Worm (Caenorhabditis elegans) whole organism, mixed stage, embryonic: ENCODE results near the gene srz-97.

Experiments used
- M03D4.4 ChIP-seq: sonication (generic microtip); optimal IDR thresholded peaks from 2 replicates; lab custom pipeline; 2017; ENCODE audit warnings: mild to moderate bottlenecking, missing genetic modification characterization, missing compliant biosample characterization
- bed-3 ChIP-seq: fragments of 200-800 bp; sonication (Bioruptor generic); optimal IDR thresholded peaks from 3 replicates; lab custom pipeline; 2018; ENCODE audit warnings: mild to moderate bottlenecking, missing genetic modification characterization, moderate library complexity, missing compliant biosample characterization
- blmp-1 ChIP-seq: fragments of 150-350 bp; optimal IDR thresholded peaks from 2 replicates; lab custom pipeline; 2014; ENCODE audit warnings: missing biosample characterization, missing genetic modification characterization
- ceh-39 ChIP-seq: fragments of 150-350 bp; optimal IDR thresholded peaks from 2 replicates; lab custom pipeline; 2014; ENCODE audit warnings: missing biosample characterization, missing genetic modification characterization
- ceh-43 ChIP-seq: fragments of 200-800 bp; sonication (Bioruptor generic); optimal IDR thresholded peaks from 2 replicates; lab custom pipeline; 2018; ENCODE audit warnings: mild to moderate bottlenecking, missing genetic modification characterization, moderate library complexity, missing compliant biosample characterization
- ceh-83 ChIP-seq: fragments of 200-800 bp; sonication (Bioruptor generic); optimal IDR thresholded peaks from 2 replicates; lab custom pipeline; 2018; ENCODE audit warnings: mild to moderate bottlenecking, missing genetic modification characterization, missing compliant biosample characterization
- ces-1 ChIP-seq: fragments of 150-350 bp; optimal IDR thresholded peaks from 2 replicates; lab custom pipeline; 2014; ENCODE audit warnings: missing biosample characterization, missing genetic modification reagents, missing genetic modification characterization
- cnd-1 ChIP-seq: fragments of 200-800 bp; sonication (Bioruptor generic); optimal IDR thresholded peaks from 2 replicates; lab custom pipeline; 2018; ENCODE audit warnings: mild to moderate bottlenecking, missing genetic modification characterization, missing compliant biosample characterization
- drap-1 ChIP-seq: fragments of 200-800 bp; sonication (Bioruptor generic); optimal IDR thresholded peaks from 3 replicates; lab custom pipeline; 2018; ENCODE audit warnings: mild to moderate bottlenecking, missing genetic modification characterization, missing compliant biosample characterization
- elt-1 ChIP-seq: sonication (generic microtip); optimal IDR thresholded peaks from 2 replicates; lab custom pipeline; 2017; ENCODE audit warnings: missing genetic modification characterization, mild to moderate bottlenecking, missing compliant biosample characterization, antibody characterized with exemption, moderate library complexity, borderline replicate concordance; ENCODE audit not compliant: insufficient read depth
- elt-3 ChIP-seq: fragments of 150-350 bp; optimal IDR thresholded peaks from 2 replicates; lab custom pipeline; 2014; ENCODE audit warnings: missing biosample characterization, missing genetic modification characterization
- flh-1 ChIP-seq: fragments of 200-800 bp; sonication (Bioruptor generic); optimal IDR thresholded peaks from 2 replicates; lab custom pipeline; 2018; ENCODE audit warnings: mild to moderate bottlenecking, missing genetic modification characterization, moderate library complexity, missing compliant biosample characterization
- ham-2 ChIP-seq: fragments of 200-800 bp; sonication (Bioruptor generic); optimal IDR thresholded peaks from 2 replicates; lab custom pipeline; 2018; ENCODE audit warnings: mild to moderate bottlenecking, missing genetic modification characterization, missing compliant biosample characterization
- lin-13 ChIP-seq: fragments of 150-350 bp; optimal IDR thresholded peaks from 2 replicates; lab custom pipeline; 2014; ENCODE audit warnings: missing biosample characterization, missing genetic modification characterization
- lin-32 ChIP-seq: fragments of 200-800 bp; sonication (Bioruptor generic); optimal IDR thresholded peaks from 2 replicates; lab custom pipeline; 2018; ENCODE audit warnings: mild to moderate bottlenecking, missing genetic modification characterization, missing compliant biosample characterization
- lsy-2 ChIP-seq: fragments of 150-350 bp; optimal IDR thresholded peaks from 2 replicates; lab custom pipeline; 2014; ENCODE audit warnings: missing biosample characterization, missing genetic modification characterization
- mab-5 ChIP-seq: fragments of 150-350 bp; optimal IDR thresholded peaks from 2 replicates; lab custom pipeline; 2014; ENCODE audit warnings: missing biosample characterization, missing genetic modification characterization
- mep-1 ChIP-seq: fragments of 150-350 bp; optimal IDR thresholded peaks from 2 replicates; lab custom pipeline; 2017; ENCODE audit warnings: missing biosample characterization, missing genetic modification reagents, missing genetic modification characterization, inconsistent platforms
- mls-2 ChIP-seq: sonication (generic microtip); optimal IDR thresholded peaks from 2 replicates; lab custom pipeline; 2016; ENCODE audit warnings: mild to moderate bottlenecking, missing genetic modification characterization, moderate library complexity, missing compliant biosample characterization
- nhr-12 ChIP-seq: fragments of 150-350 bp; optimal IDR thresholded peaks from 2 replicates; lab custom pipeline; 2014; ENCODE audit warnings: missing biosample characterization, missing genetic modification characterization
- nhr-2 ChIP-seq: fragments of 150-350 bp; optimal IDR thresholded peaks from 2 replicates; lab custom pipeline; 2014; ENCODE audit warnings: missing biosample characterization, missing genetic modification characterization
- nhr-237 ChIP-seq: fragments of 150-350 bp; optimal IDR thresholded peaks from 2 replicates; lab custom pipeline; 2014; ENCODE audit warnings: missing biosample characterization, missing genetic modification characterization
- nhr-28 ChIP-seq: fragments of 150-350 bp; optimal IDR thresholded peaks from 2 replicates; lab custom pipeline; 2014; ENCODE audit warnings: missing biosample characterization, missing genetic modification characterization
- nhr-76 ChIP-seq: sonication (generic microtip); optimal IDR thresholded peaks from 2 replicates; lab custom pipeline; 2017; ENCODE audit warnings: missing biosample characterization, missing genetic modification characterization
- pha-4 ChIP-seq: fragments of 150-350 bp; optimal IDR thresholded peaks from 2 replicates; lab custom pipeline; 2018; ENCODE audit warnings: missing biosample characterization, missing genetic modification reagents, missing genetic modification characterization
- sem-2 ChIP-seq: fragments of 200-800 bp; sonication (Bioruptor generic); optimal IDR thresholded peaks from 2 replicates; lab custom pipeline; 2018; ENCODE audit warnings: mild to moderate bottlenecking, missing genetic modification characterization, missing compliant biosample characterization
- snpc-4 ChIP-seq: fragments of 150-350 bp; optimal IDR thresholded peaks from 2 replicates; lab custom pipeline; 2014; ENCODE audit warnings: missing biosample characterization, missing genetic modification characterization
- sptf-1 ChIP-seq: sonication (generic microtip); optimal IDR thresholded peaks from 2 replicates; lab custom pipeline; 2017; ENCODE audit warnings: mild to moderate bottlenecking, missing genetic modification characterization, moderate library complexity, missing compliant biosample characterization
- tbx-8 ChIP-seq: fragments of 200-800 bp; sonication (Bioruptor generic); optimal IDR thresholded peaks from 2 replicates; lab custom pipeline; 2018; ENCODE audit warnings: mild to moderate bottlenecking, missing genetic modification characterization, moderate library complexity, missing compliant biosample characterization
- unc-120 ChIP-seq: sonication (generic microtip); optimal IDR thresholded peaks from 2 replicates; lab custom pipeline; 2017; ENCODE audit warnings: missing genetic modification characterization, missing compliant biosample characterization; ENCODE audit not compliant: poor library complexity, severe bottlenecking
- unc-62 ChIP-seq: fragments of 150-350 bp; optimal IDR thresholded peaks from 2 replicates; lab custom pipeline; 2014; ENCODE audit warnings: missing biosample characterization, missing genetic modification reagents, missing genetic modification characterization
- zip-8 ChIP-seq: fragments of 150-350 bp; optimal IDR thresholded peaks from 2 replicates; lab custom pipeline; 2014; ENCODE audit warnings: missing biosample characterization, missing genetic modification characterization
- ztf-11 ChIP-seq: fragments of 150-350 bp; optimal IDR thresholded peaks from 2 replicates; lab custom pipeline; 2014; ENCODE audit warnings: missing biosample characterization, missing genetic modification characterization

srz-97 gene

DNA sequence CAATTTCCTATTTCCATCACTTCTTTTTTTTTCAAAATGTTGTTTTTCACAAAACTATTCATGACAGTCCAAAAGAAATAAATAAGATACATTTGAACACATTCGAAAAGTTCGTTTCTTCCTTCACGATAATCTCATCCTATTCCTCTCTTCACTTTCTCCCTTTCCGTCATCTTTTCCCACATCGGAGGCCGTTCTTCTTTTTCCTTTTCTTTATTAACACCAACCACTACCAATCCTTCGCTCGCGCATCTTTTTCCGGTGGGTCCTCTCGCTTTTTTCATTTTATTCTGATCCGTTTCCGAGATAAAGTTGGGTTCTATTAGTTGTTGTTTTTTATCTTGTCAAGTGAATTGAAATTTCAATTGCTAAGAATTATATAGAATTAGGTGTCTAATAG lies 27.4 kb upstream of the srz-97 start:
- TF ChIP-seq sptf-1 (no peak), blmp-1 (tag; lab: Kevin White, UChicago) (peak; percentile 89), ztf-11 (tag; lab: Kevin White, UChicago) (no peak), nhr-237 (tag; lab: Kevin White, UChicago) (no peak), elt-1 (tag; lab: Kevin White, UChicago) (peak; percentile 25), ceh-39 (no peak)
- TF ChIP-seq, all 35 proteins: peak for 2

DNA sequence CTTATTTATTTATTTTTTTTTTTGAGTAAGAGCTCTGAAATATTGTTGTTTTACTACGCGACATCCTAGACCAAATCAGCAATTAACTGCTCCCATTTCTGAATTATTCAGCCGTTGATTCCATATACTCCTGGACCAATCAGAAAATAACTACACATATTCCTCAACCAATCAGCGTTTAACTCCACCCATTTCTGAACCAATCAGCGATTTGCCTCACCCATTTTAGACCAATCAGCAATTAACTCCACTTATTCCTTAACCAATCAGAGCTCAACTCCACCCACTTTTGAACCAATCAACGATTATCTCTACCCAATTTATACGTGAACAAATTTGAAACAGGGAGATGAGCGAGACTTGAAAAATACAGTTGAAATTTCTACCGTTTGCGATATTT lies 25.6 kb upstream of the srz-97 start:
- TF ChIP-seq unc-62 (no peak), sem-2 (GFP tag; lab: Kevin White, UChicago) (no peak), unc-120 (tag; lab: Kevin White, UChicago) (no peak), sptf-1 (no peak), ces-1 (GFP tag; lab: Kevin White, UChicago) (no peak)

DNA sequence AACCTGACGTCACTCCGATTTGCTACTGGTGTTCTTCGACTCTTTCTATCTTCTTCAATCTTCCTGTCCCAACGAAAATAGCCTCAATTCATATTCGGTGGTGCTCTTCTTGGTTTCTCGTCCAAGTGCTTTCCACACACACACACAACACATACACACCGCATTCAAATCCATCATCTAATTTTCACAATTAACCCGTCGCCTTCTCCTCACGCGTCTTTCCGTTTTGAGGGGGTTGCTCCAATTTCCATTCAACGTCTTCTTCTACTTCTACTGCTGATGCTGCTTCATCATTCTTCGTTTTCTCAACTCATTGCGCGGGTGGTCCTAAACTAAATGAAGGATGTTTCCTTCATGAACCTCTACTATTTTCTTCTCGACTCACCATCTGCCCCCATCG lies 23.1 kb upstream of the srz-97 start:
- TF ChIP-seq snpc-4 (tag; lab: Kevin White, UChicago) (no peak), sptf-1 (peak; percentile 2), drap-1 (GFP tag; lab: Kevin White, UChicago) (peak; percentile 55), ces-1 (GFP tag; lab: Kevin White, UChicago) (peak; percentile 92), unc-62 (no peak)

DNA sequence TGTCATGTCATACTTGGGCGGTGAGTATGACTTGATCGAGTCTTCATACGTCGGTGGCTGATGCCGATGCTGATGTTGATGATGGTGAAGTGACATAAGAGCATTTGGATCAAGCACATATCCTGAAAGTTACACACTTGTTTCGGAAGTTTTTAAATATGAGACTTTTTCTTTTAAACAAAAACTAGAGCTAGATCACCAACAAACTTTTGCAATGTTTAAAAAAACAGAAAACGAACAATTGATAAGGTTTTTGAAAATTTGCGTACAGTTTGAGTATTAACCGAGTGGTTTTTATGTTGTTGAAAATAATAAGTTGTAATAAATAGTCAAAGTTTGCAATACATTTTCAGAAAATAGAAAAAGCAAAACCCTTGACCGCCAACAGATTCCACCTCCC lies 16.5 kb upstream of the srz-97 start, which contains the start of gene R02D5.4:
R02D5.4 (minus strand) TSS at position 101 of the 400 bp plus-strand sequence.
- no peak for TF ChIP-seq ceh-39
- TF ChIP-seq lsy-2 (tag; lab: Kevin White, UChicago), result no peak
- no peak for TF ChIP-seq ztf-11 (tag; lab: Kevin White, UChicago)
- TF ChIP-seq nhr-237 (tag; lab: Kevin White, UChicago), result no peak
- TF ChIP-seq nhr-2 (tag; lab: Kevin White, UChicago), result no peak
- no peak for TF ChIP-seq nhr-28 (tag; lab: Kevin White, UChicago)
- TF ChIP-seq ham-2, result no peak
- no peak for TF ChIP-seq unc-62
- TF ChIP-seq lin-13 (tag; lab: Kevin White, UChicago), result no peak
- no peak for TF ChIP-seq ceh-43 (GFP tag; lab: Kevin White, UChicago)
- no peak for TF ChIP-seq drap-1 (GFP tag; lab: Kevin White, UChicago)
- TF ChIP-seq elt-1 (tag; lab: Kevin White, UChicago), result no peak
- TF ChIP-seq flh-1 (GFP tag; lab: Kevin White, UChicago), result no peak
- TF ChIP-seq M03D4.4 (tag; lab: Kevin White, UChicago), result no peak
- no peak for TF ChIP-seq sem-2 (GFP tag; lab: Kevin White, UChicago)
- TF ChIP-seq ces-1 (GFP tag; lab: Kevin White, UChicago), result no peak
- no peak for TF ChIP-seq tbx-8 (GFP tag; lab: Kevin White, UChicago)
- no peak for TF ChIP-seq nhr-12 (tag; lab: Kevin White, UChicago)
- TF ChIP-seq sptf-1, result no peak

DNA sequence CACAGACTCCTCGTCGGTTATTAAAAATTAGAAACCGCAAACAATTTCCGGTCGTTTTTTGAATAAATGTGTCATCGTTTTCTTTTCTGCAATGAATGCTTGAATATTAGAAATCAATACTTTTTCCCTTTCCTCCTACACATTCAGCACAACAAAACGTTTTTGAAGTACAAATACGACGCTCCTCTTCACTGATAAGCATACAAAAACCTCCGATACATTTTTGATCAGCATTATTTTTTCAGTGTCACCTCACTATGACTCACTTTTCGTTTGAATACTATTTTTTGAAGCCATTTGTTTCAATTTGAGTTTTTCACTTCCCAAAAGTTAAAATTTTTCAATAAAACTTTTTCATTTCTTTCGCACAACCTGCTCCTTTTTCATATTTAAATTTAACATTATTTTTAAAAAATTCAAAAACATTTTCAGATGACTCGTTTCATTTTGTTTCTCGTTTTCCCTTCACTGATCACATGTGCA lies 14.7 kb upstream of the srz-97 start, which contains the start of gene R02D5.3:
R02D5.3 (plus strand) TSS at position 433 of the 483 bp plus-strand sequence.
- TF ChIP-seq M03D4.4 (tag; lab: Kevin White, UChicago) (no peak), ceh-83 (no peak), cnd-1 (tag; lab: Kevin White, UChicago) (no peak), ztf-11 (tag; lab: Kevin White, UChicago) (no peak), pha-4 (tag; lab: Kevin White, UChicago) (no peak), bed-3 (GFP tag; lab: Kevin White, UChicago) (no peak), ceh-43 (GFP tag; lab: Kevin White, UChicago) (no peak), blmp-1 (tag; lab: Kevin White, UChicago) (no peak), unc-120 (tag; lab: Kevin White, UChicago) (no peak), sptf-1 (no peak), elt-3 (tag; lab: Kevin White, UChicago) (no peak), lin-32 (GFP tag; lab: Kevin White, UChicago) (no peak)

DNA sequence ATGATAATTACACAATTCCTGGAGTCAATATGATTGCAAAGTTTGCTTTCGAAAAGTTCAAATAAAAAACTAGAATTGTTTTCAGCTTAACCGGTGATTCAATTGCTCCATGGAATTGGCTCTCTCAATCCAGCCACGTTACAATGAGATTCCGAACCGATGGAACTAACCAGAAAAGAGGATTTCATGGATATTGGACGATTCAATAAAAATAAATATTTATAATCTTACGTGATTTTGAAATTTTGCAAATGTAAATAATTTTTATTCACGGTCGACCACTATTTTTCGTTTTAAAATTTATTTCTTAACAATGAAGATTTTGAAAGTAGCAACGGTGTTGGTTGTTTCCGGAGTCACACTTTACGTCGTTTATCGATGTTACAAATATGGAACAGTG lies 13.9 kb upstream of the srz-97 start, which contains the start of gene R02D5.10:
R02D5.10 (plus strand) TSS at position 301 of the 400 bp plus-strand sequence.
- no peak for TF ChIP-seq bed-3 (GFP tag; lab: Kevin White, UChicago)
- no peak for TF ChIP-seq nhr-12 (tag; lab: Kevin White, UChicago)
- no peak for TF ChIP-seq ceh-39
- TF ChIP-seq mls-2, result no peak
- no peak for TF ChIP-seq ceh-43 (GFP tag; lab: Kevin White, UChicago)
- no peak for TF ChIP-seq nhr-237 (tag; lab: Kevin White, UChicago)
- TF ChIP-seq pha-4 (tag; lab: Kevin White, UChicago), result no peak
- TF ChIP-seq ces-1 (GFP tag; lab: Kevin White, UChicago), result no peak
- TF ChIP-seq nhr-76 (tag; lab: Kevin White, UChicago), result no peak
- no peak for TF ChIP-seq zip-8 (tag; lab: Kevin White, UChicago)
- no peak for TF ChIP-seq sptf-1
- no peak for TF ChIP-seq mep-1 (tag; lab: Kevin White, UChicago)
- TF ChIP-seq tbx-8 (GFP tag; lab: Kevin White, UChicago), result no peak
- no peak for TF ChIP-seq sem-2 (GFP tag; lab: Kevin White, UChicago)
- TF ChIP-seq lin-32 (GFP tag; lab: Kevin White, UChicago), result no peak
- no peak for TF ChIP-seq M03D4.4 (tag; lab: Kevin White, UChicago)
- no peak for TF ChIP-seq ztf-11 (tag; lab: Kevin White, UChicago)
- no peak for TF ChIP-seq mab-5 (tag; lab: Kevin White, UChicago)
